Fruit fly (Drosophila melanogaster) whole organism, wandering third instar larva: ENCODE data around the gene Prosalpha4.

Source experiments
- Rel ChIP-seq, 2 experiments: fragments of 200-800 bp; sonication (Bioruptor generic) in 1 of 2; optimal IDR thresholded peaks; 2 replicates in 1 of 2; 3 replicates in 1 of 2; lab custom pipeline; 2016 to 2019; ENCODE audit warnings: mild to moderate bottlenecking in 2 of 2, missing biosample characterization in 2 of 2, missing genetic modification characterization in 2 of 2, moderate library complexity in 1 of 2
- dl ChIP-seq, 2 experiments: fragments of 175-275, 200-275 bp in 1 of 2; fragments of 200-275 bp in 1 of 2; sonication (Bioruptor generic); optimal IDR thresholded peaks; lab custom pipeline; 2018; ENCODE audit warnings: mild to moderate bottlenecking in 2 of 2, missing biosample characterization in 2 of 2, missing genetic modification characterization in 2 of 2, moderate library complexity in 2 of 2; ENCODE audit not compliant: partially characterized antibody in 2 of 2, insufficient read depth in 1 of 2
- dmrt93B ChIP-seq: fragments of 200-800 bp; sonication (Bioruptor generic); optimal IDR thresholded peaks from 2 replicates; lab custom pipeline; 2018; ENCODE audit warnings: missing biosample characterization, mild to moderate bottlenecking, missing genetic modification characterization
- jim ChIP-seq: fragments of 175-275, 200-325 bp; sonication (Bioruptor generic); optimal IDR thresholded peaks from 2 replicates; lab custom pipeline; 2016; ENCODE audit warnings: missing biosample characterization, mild to moderate bottlenecking, missing genetic modification characterization
- psq ChIP-seq: fragments of 200-800 bp; sonication (Bioruptor generic); optimal IDR thresholded peaks from 3 replicates; lab custom pipeline; 2017; ENCODE audit warnings: missing biosample characterization, mild to moderate bottlenecking, missing genetic modification characterization, moderate library complexity
- usp ChIP-seq: fragments of >200 bp; optimal IDR thresholded peaks from 2 replicates; lab custom pipeline; 2017; ENCODE audit warnings: missing biosample characterization, missing genetic modification characterization

- TF ChIP-seq usp (GFP tag; lab: Kevin White, UChicago): no peak
- TF ChIP-seq dl (GFP tag; optimal IDR thresholded peaks at IDR 0.05; lab: Kevin White, UChicago; ENCODE audit: insufficient read depth in 1 of 2, partially characterized antibody in 2 of 2): no peak
- TF ChIP-seq psq (GFP tag; lab: Kevin White, UChicago): peak; percentile 33
- TF ChIP-seq dmrt93B (GFP tag; lab: Kevin White, UChicago): no peak
- TF ChIP-seq jim (GFP tag; lab: Kevin White, UChicago): peak; percentile 17
- no peak for TF ChIP-seq Rel (GFP tag; optimal IDR thresholded peaks at IDR 0.05; lab: Kevin White, UChicago)
- peak; percentile 42 for TF ChIP-seq Rel (tag; optimal IDR thresholded peaks at IDR 0.05; lab: Kevin White, UChicago)
Observed at dm6 chrX:16296423-16297292, 20.6 kb downstream of the Prosalpha4 start, which contains the start of gene CG3632.
